Fruit fly (Drosophila melanogaster) whole organism, embryonic: ENCODE data around the gene CG4025.

Experiments
- Adf1 ChIP-seq: fragments of 200-800 bp; sonication (Bioruptor generic); IDR thresholded peaks from 2 replicates; pipeline ENCODE4 v1.3.6; 2022; ENCODE audit warnings: missing biosample characterization, missing genetic modification characterization
- Bgb ChIP-seq: fragments of 200-800 bp; sonication (Bioruptor generic); IDR thresholded peaks from 2 replicates; pipeline ENCODE4 v1.3.6; 2022; ENCODE audit warnings: missing biosample characterization, missing genetic modification characterization; ENCODE audit not compliant: partially characterized antibody
- CG10462 ChIP-seq: fragments of 200-800 bp; sonication (Bioruptor generic); optimal IDR thresholded peaks from 2 replicates; lab custom pipeline; 2016; ENCODE audit warnings: missing biosample characterization, missing genetic modification characterization
- CG10565 ChIP-seq: fragments of 200-800 bp; sonication (Bioruptor generic); optimal IDR thresholded peaks from 3 replicates; lab custom pipeline; 2016; ENCODE audit warnings: missing biosample characterization, mild to moderate bottlenecking, missing genetic modification characterization
- CG11085 ChIP-seq: fragments of 200-800 bp; sonication (Bioruptor generic); IDR thresholded peaks from 2 replicates; pipeline ENCODE4 v1.3.6; 2022; ENCODE audit warnings: missing biosample characterization, missing genetic modification characterization
- CG11093 ChIP-seq: fragments of 200-800 bp; sonication (Bioruptor generic); IDR thresholded peaks from 3 replicates; pipeline ENCODE4 v1.3.6; 2022; ENCODE audit warnings: missing biosample characterization, missing genetic modification characterization
- CG11504 ChIP-seq: fragments of 200-800 bp; sonication (Bioruptor generic); optimal IDR thresholded peaks from 3 replicates; lab custom pipeline; 2019; ENCODE audit warnings: missing biosample characterization, mild to moderate bottlenecking, missing genetic modification characterization, moderate library complexity
- CG11723 ChIP-seq: fragments of 200-800 bp; sonication (Bioruptor generic); optimal IDR thresholded peaks from 2 replicates; lab custom pipeline; 2017; ENCODE audit warnings: missing biosample characterization, mild to moderate bottlenecking, missing genetic modification characterization
- CG12219 ChIP-seq: fragments of 200-800 bp; sonication (Bioruptor generic); optimal IDR thresholded peaks from 3 replicates; lab custom pipeline; 2018; ENCODE audit warnings: missing biosample characterization, mild to moderate bottlenecking, missing genetic modification characterization
- CG12744 ChIP-seq: fragments of 200-800 bp; sonication (Bioruptor generic); optimal IDR thresholded peaks from 2 replicates; lab custom pipeline; 2016; ENCODE audit warnings: missing biosample characterization, missing genetic modification characterization
- CG13775 ChIP-seq: fragments of 200-800 bp; sonication (Bioruptor generic); optimal IDR thresholded peaks from 3 replicates; lab custom pipeline; 2017; ENCODE audit warnings: missing biosample characterization, mild to moderate bottlenecking, missing genetic modification characterization
- CG14014 ChIP-seq: fragments of 200-800 bp; sonication (Bioruptor generic); IDR thresholded peaks from 2 replicates; pipeline ENCODE4 v1.3.6; 2022; ENCODE audit warnings: missing biosample characterization, missing genetic modification characterization
- CG14860 ChIP-seq: fragments of 200-800 bp; sonication (Bioruptor generic); IDR thresholded peaks from 3 replicates; pipeline ENCODE4 v1.3.6; 2022; ENCODE audit warnings: missing biosample characterization, missing genetic modification characterization; ENCODE audit not compliant: partially characterized antibody
- CG15696 ChIP-seq: fragments of 200-800 bp; sonication (Bioruptor generic); optimal IDR thresholded peaks from 2 replicates; lab custom pipeline; 2019; ENCODE audit warnings: missing biosample characterization, mild to moderate bottlenecking, missing genetic modification characterization, moderate library complexity
- CG17385 ChIP-seq: fragments of 200-800 bp; sonication (Bioruptor generic); optimal IDR thresholded peaks from 3 replicates; lab custom pipeline; 2018; ENCODE audit warnings: missing biosample characterization, mild to moderate bottlenecking, missing genetic modification characterization
- CG2712 ChIP-seq: fragments of 200-800 bp; optimal IDR thresholded peaks from 3 replicates; lab custom pipeline; 2019; ENCODE audit warnings: missing biosample characterization, mild to moderate bottlenecking, missing genetic modification characterization, moderate library complexity
- CG33557 ChIP-seq: fragments of 200-800 bp; sonication (Bioruptor generic); optimal IDR thresholded peaks from 2 replicates; lab custom pipeline; 2019; ENCODE audit warnings: missing biosample characterization, mild to moderate bottlenecking, missing genetic modification characterization, moderate library complexity
- CG34422 ChIP-seq: fragments of 200-800 bp; sonication (Bioruptor generic); IDR thresholded peaks from 3 replicates; pipeline ENCODE4 v1.3.6; 2022; ENCODE audit warnings: missing biosample characterization, missing genetic modification characterization
- CG6175 ChIP-seq: fragments of 200-800 bp; sonication (Bioruptor generic); IDR thresholded peaks from 3 replicates; pipeline ENCODE4 v1.3.6; 2022; ENCODE audit warnings: missing biosample characterization, missing genetic modification characterization
- CG7357 ChIP-seq: fragments of 200-800 bp; sonication (Bioruptor generic); IDR thresholded peaks from 3 replicates; pipeline ENCODE4 v1.3.6; 2022; ENCODE audit warnings: missing biosample characterization, missing genetic modification characterization
- CG7839 ChIP-seq: fragments of 200-800 bp; sonication (Bioruptor generic); optimal IDR thresholded peaks from 3 replicates; lab custom pipeline; 2018; ENCODE audit warnings: missing biosample characterization, mild to moderate bottlenecking, missing genetic modification characterization, moderate library complexity
- Dek ChIP-seq: fragments of 200-800 bp; sonication (Bioruptor generic); optimal IDR thresholded peaks from 3 replicates; lab custom pipeline; 2019; ENCODE audit warnings: missing biosample characterization, mild to moderate bottlenecking, missing genetic modification characterization, moderate library complexity
- Dfd ChIP-seq, 2 experiments: fragments of >200 bp; optimal IDR thresholded peaks; 2 replicates each; lab custom pipeline; 2017; ENCODE audit warnings: missing biosample characterization in 2 of 2, missing genetic modification characterization in 2 of 2
- Fer2 ChIP-seq: fragments of 200-800 bp; sonication (Bioruptor generic); optimal IDR thresholded peaks from 2 replicates; lab custom pipeline; 2018; ENCODE audit warnings: missing biosample characterization, mild to moderate bottlenecking, missing genetic modification characterization, moderate library complexity
- HmgD ChIP-seq: fragments of 200-800 bp; sonication (Bioruptor generic); optimal IDR thresholded peaks from 3 replicates; lab custom pipeline; 2016; ENCODE audit warnings: missing biosample characterization, missing genetic modification characterization
- Med ChIP-seq: fragments of 200-800 bp; sonication (Bioruptor generic); peaks from one replicate; lab custom pipeline; 2016; ENCODE audit warnings: missing biosample characterization, missing genetic modification characterization, mild to moderate bottlenecking, inconsistent platforms, moderate library complexity
- Mes4 ChIP-seq: fragments of 200-800 bp; sonication (Bioruptor generic); optimal IDR thresholded peaks from 2 replicates; lab custom pipeline; 2016; ENCODE audit warnings: missing biosample characterization, missing genetic modification characterization
- NK7.1 ChIP-seq: fragments of 200-800 bp; sonication (Bioruptor generic); optimal IDR thresholded peaks from 3 replicates; lab custom pipeline; 2016; ENCODE audit warnings: missing biosample characterization, missing genetic modification characterization
- abd-A ChIP-seq: fragments of 200-800 bp; sonication (Bioruptor generic); optimal IDR thresholded peaks from 3 replicates; lab custom pipeline; 2019; ENCODE audit warnings: missing biosample characterization, mild to moderate bottlenecking, missing genetic modification characterization, moderate library complexity
- ash1 ChIP-seq: fragments of 200-800 bp; sonication (Bioruptor generic); optimal IDR thresholded peaks from 2 replicates; lab custom pipeline; 2018; ENCODE audit warnings: missing biosample characterization, mild to moderate bottlenecking, missing genetic modification characterization
- ato ChIP-seq: fragments of 200-800 bp; sonication (Bioruptor generic); IDR thresholded peaks from 2 replicates; pipeline ENCODE4 v1.3.6; 2022; ENCODE audit warnings: missing biosample characterization, missing genetic modification characterization; ENCODE audit not compliant: partially characterized antibody
- chif ChIP-seq, 2 experiments: fragments of 200-800 bp; sonication (Bioruptor generic); optimal IDR thresholded peaks; 3 replicates each; lab custom pipeline; 2016; ENCODE audit warnings: missing biosample characterization in 2 of 2, missing genetic modification characterization in 2 of 2
- dysf ChIP-seq: fragments of 200-800 bp; sonication (Bioruptor generic); IDR thresholded peaks from 3 replicates; pipeline ENCODE4 v1.3.6; 2022; ENCODE audit warnings: missing biosample characterization, missing genetic modification characterization
- esg ChIP-seq: fragments of 200-800 bp; sonication (Bioruptor generic); conservative IDR thresholded peaks from 2 replicates; pipeline ENCODE4 v1.3.6; 2022; ENCODE audit warnings: missing biosample characterization, missing genetic modification characterization
- fd96Cb ChIP-seq: fragments of 200-800 bp; sonication (Bioruptor generic); optimal IDR thresholded peaks from 2 replicates; lab custom pipeline; 2018; ENCODE audit warnings: missing biosample characterization, mild to moderate bottlenecking, missing genetic modification characterization, moderate library complexity
- ftz-f1 ChIP-seq: fragments of 200-800 bp; sonication (Bioruptor generic); optimal IDR thresholded peaks from 2 replicates; lab custom pipeline; 2016; ENCODE audit warnings: missing biosample characterization, missing genetic modification characterization
- gfzf ChIP-seq: fragments of 200-800 bp; sonication (Bioruptor generic); optimal IDR thresholded peaks from 2 replicates; lab custom pipeline; 2016; ENCODE audit warnings: missing biosample characterization, mild to moderate bottlenecking, missing genetic modification characterization, moderate library complexity
- hth ChIP-seq: fragments of >200 bp; optimal IDR thresholded peaks from 2 replicates; lab custom pipeline; 2017; ENCODE audit warnings: inconsistent platforms
- kah ChIP-seq: fragments of 200-800 bp; sonication (Bioruptor generic); optimal IDR thresholded peaks from 2 replicates; lab custom pipeline; 2018; ENCODE audit warnings: missing biosample characterization, mild to moderate bottlenecking, missing genetic modification characterization
- nerfin-1 ChIP-seq: fragments of 200-800 bp; sonication (Bioruptor generic); optimal IDR thresholded peaks from 3 replicates; lab custom pipeline; 2019; ENCODE audit warnings: missing biosample characterization, mild to moderate bottlenecking, missing genetic modification characterization, moderate library complexity
- nom ChIP-seq: fragments of 200-800 bp; sonication (Bioruptor generic); optimal IDR thresholded peaks from 2 replicates; lab custom pipeline; 2017; ENCODE audit warnings: missing biosample characterization, missing genetic modification characterization, mild to moderate bottlenecking, moderate library complexity, missing genetic modification reagents
- odd ChIP-seq: fragments of 200-800 bp; sonication (Bioruptor generic); optimal IDR thresholded peaks from 2 replicates; lab custom pipeline; 2017; ENCODE audit warnings: missing biosample characterization, mild to moderate bottlenecking, missing genetic modification characterization
- pfk ChIP-seq: fragments of 200-800 bp; sonication (Bioruptor generic); optimal IDR thresholded peaks from 2 replicates; lab custom pipeline; 2018; ENCODE audit warnings: missing biosample characterization, mild to moderate bottlenecking, missing genetic modification characterization, moderate library complexity
- psq ChIP-seq: fragments of 200-800 bp; sonication (Bioruptor generic); optimal IDR thresholded peaks from 2 replicates; lab custom pipeline; 2017; ENCODE audit warnings: missing biosample characterization, missing genetic modification characterization
- rib ChIP-seq: fragments of 200-800 bp; sonication (Bioruptor generic); IDR thresholded peaks from 2 replicates; pipeline ENCODE4 v1.3.6; 2022; ENCODE audit warnings: missing biosample characterization, missing genetic modification characterization
- shn ChIP-seq: fragments of 200-800 bp; sonication (Bioruptor generic); optimal IDR thresholded peaks from 3 replicates; lab custom pipeline; 2016; ENCODE audit warnings: missing biosample characterization, missing genetic modification characterization
- sisA ChIP-seq: fragments of 200-800 bp; sonication (Bioruptor generic); IDR thresholded peaks from 2 replicates; pipeline ENCODE4 v1.3.6; 2022; ENCODE audit warnings: missing biosample characterization, missing genetic modification characterization
- slbo ChIP-seq: fragments of 200-800 bp; sonication (Bioruptor generic); IDR thresholded peaks from 2 replicates; pipeline ENCODE4 v1.3.6; 2022; ENCODE audit warnings: missing biosample characterization, missing genetic modification characterization
- tgo ChIP-seq: fragments of 200-800 bp; sonication (Bioruptor generic); IDR thresholded peaks from 3 replicates; pipeline ENCODE4 v1.3.6; 2022; ENCODE audit warnings: missing biosample characterization, missing genetic modification characterization
- toy ChIP-seq: fragments of 200-800 bp; sonication (Bioruptor generic); IDR thresholded peaks from 2 replicates; pipeline ENCODE4 v1.3.6; 2022; ENCODE audit warnings: missing biosample characterization, missing genetic modification characterization
- trh ChIP-seq: fragments of 200-800 bp; sonication (Bioruptor generic); optimal IDR thresholded peaks from 2 replicates; lab custom pipeline; 2016; ENCODE audit warnings: missing biosample characterization, missing genetic modification characterization

The CG4025 gene

DNA sequence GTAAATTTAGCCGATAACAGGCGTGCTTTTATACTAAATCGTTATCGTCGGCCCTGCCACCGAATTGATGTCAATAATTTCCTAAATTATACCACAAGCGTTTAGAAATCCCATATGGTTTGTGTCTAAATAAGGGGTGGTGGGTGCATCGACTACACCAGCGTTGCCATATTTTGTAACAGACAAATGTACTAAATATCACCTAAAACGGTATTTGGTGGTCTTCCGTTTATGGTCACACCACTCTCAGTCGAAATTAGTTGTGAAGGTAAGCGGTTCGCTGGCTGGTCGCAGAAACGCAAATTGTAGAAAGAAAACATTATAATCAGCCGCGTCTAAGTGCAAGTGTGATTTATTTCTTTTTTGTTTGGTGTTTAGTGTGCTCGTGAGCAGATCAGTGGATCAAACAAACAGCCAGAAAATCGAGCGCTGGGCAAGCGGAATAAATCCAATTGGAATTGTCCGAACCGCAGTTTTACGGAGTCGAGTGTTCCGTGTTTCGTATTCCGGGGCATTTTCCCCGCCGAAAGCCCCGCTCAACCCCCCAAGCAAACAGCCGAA lies 3.7 kb downstream of the CG4025 start, which contains the start of the genes CG16903 and Unc-76 (continued):
- TF ChIP-seq ash1 (GFP tag; lab: Kevin White, UChicago), result no peak
- peak; percentile 32 for TF ChIP-seq CG12219
- no peak for TF ChIP-seq tgo (GFP tag; lab: Robert Waterston, UW)
- TF ChIP-seq CG15696 (tag; lab: Kevin White, UChicago), result peak; percentile 15
- TF ChIP-seq HmgD (GFP tag; lab: Kevin White, UChicago), result peak; percentile 66
- peak; percentile 16 to 33 for TF ChIP-seq chif (GFP tag; optimal IDR thresholded peaks at IDR 0.05; lab: Kevin White, UChicago)
- TF ChIP-seq shn (GFP tag; lab: Kevin White, UChicago), result peak; percentile 3
- peak; percentile 20 for TF ChIP-seq CG7839 (tag; lab: Kevin White, UChicago)
- TF ChIP-seq CG11504, result peak; percentile 57
- no peak for TF ChIP-seq toy (GFP tag; lab: Robert Waterston, UW)
- no peak for TF ChIP-seq sisA
- no peak for TF ChIP-seq Fer2
- peak; percentile 52 for TF ChIP-seq CG13775 (GFP tag; lab: Kevin White, UChicago)
- no peak for TF ChIP-seq CG11093 (GFP tag; lab: Robert Waterston, UW)
- no peak for TF ChIP-seq CG11085
- no peak for TF ChIP-seq CG7357
- TF ChIP-seq NK7.1, result no peak
- TF ChIP-seq kah (GFP tag; lab: Kevin White, UChicago), result peak; percentile 52
- no peak for TF ChIP-seq Dfd (GFP tag; optimal IDR thresholded peaks at IDR 0.05; lab: Kevin White, UChicago)
- TF ChIP-seq pfk (GFP tag; lab: Kevin White, UChicago), result peak; percentile 64
- no peak for TF ChIP-seq Mes4
- TF ChIP-seq hth (lab: Kevin White, UChicago), result no peak
- TF ChIP-seq CG10462, result no peak
- peak; percentile 65 for TF ChIP-seq Dek (tag; lab: Kevin White, UChicago)
- peak; percentile 13 for TF ChIP-seq CG12744 (GFP tag; lab: Kevin White, UChicago)
- peak; percentile 21; the same call in 1 of the 2 replicates for TF ChIP-seq slbo (GFP tag; lab: Robert Waterston, UW)
- peak; percentile 39 for TF ChIP-seq CG11723 (GFP tag; lab: Kevin White, UChicago)
- TF ChIP-seq CG6175, result no peak
- TF ChIP-seq CG17385 (GFP tag; lab: Kevin White, UChicago), result peak; percentile 51
- peak; percentile 56; the same call in 1 of the 2 replicates for TF ChIP-seq Bgb (GFP tag; lab: Robert Waterston, UW)
- TF ChIP-seq esg (GFP tag; lab: Robert Waterston, UW), result no peak
- TF ChIP-seq psq (GFP tag; lab: Kevin White, UChicago), result no peak
- no peak; the same call in 2 of the 3 replicates for TF ChIP-seq CG14860 (GFP tag; lab: Robert Waterston, UW)

DNA sequence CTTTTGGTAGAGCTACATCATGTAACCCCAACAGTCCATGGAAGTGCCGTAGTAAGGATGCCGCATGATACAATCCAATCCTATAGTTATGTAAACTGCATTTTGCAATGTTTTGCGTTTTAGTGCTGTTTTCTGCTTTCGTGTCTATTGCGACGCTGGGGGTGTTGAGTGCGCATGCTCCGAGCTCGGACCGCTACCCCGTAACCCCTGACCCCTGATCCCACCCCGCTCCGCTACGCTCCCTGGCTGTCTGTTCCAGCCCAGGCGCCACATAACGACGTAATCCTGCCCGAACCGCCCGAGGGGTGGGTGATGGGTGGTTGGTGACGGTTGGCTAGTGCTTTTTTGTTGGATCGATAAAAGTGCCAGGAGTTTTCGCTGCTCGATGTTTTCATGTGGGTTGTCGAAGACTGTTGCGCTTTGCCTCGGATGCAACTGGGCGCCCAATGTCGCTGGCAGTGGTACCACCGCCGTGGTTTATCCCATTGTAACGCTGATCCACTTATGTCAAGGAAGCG lies 5.1 kb downstream of the CG4025 start:
- TF ChIP-seq Med (GFP tag; lab: Kevin White, UChicago) (peak; percentile 12), CG34422 (GFP tag; lab: Robert Waterston, UW) (0 out of 3 replicates have a peak, but pooled peaks have one; percentile 12), odd (GFP tag; lab: Kevin White, UChicago) (no peak), hth (lab: Kevin White, UChicago) (no peak), fd96Cb (no peak), Adf1 (GFP tag; lab: Robert Waterston, UW) (peak; percentile 9; the same call in 1 of the 2 replicates), ato (GFP tag; lab: Robert Waterston, UW) (no peak), CG7839 (tag; lab: Kevin White, UChicago) (no peak), CG2712 (tag; lab: Kevin White, UChicago) (no peak), CG10565 (GFP tag; lab: Kevin White, UChicago) (no peak), trh (no peak), ftz-f1 (GFP tag; lab: Kevin White, UChicago) (no peak), nerfin-1 (tag; lab: Kevin White, UChicago) (peak; percentile 44), esg (GFP tag; lab: Robert Waterston, UW) (no peak), CG14014 (GFP tag; lab: Robert Waterston, UW) (no peak), nom (GFP tag; lab: Kevin White, UChicago) (no peak), dysf (GFP tag; lab: Robert Waterston, UW) (no peak), abd-A (tag; lab: Kevin White, UChicago) (peak; percentile 59), gfzf (GFP tag; lab: Kevin White, UChicago) (no peak), CG33557 (GFP tag; lab: Kevin White, UChicago) (no peak), rib (GFP tag; lab: Robert Waterston, UW) (no peak)
